Worm (Caenorhabditis elegans) whole organism, L3 larva: ENCODE results near the gene ptrg-1.
A peak's percentile ranks its signal among the peaks of the same experiment; 100 is the strongest.

Experiments used
- R02D3.7 ChIP-seq: fragments of 150-350 bp; optimal IDR thresholded peaks from 2 replicates; lab custom pipeline; 2014; ENCODE audit warnings: missing biosample characterization, missing genetic modification characterization
- ZK546.5 ChIP-seq: sonication (generic microtip); optimal IDR thresholded peaks from 2 replicates; lab custom pipeline; 2017; ENCODE audit warnings: missing biosample characterization, missing genetic modification characterization
- aly-2 ChIP-seq: fragments of 150-350 bp; optimal IDR thresholded peaks from 2 replicates; lab custom pipeline; 2014; ENCODE audit warnings: missing biosample characterization, missing genetic modification characterization
- ama-1 ChIP-seq: fragments of 150-350 bp; optimal IDR thresholded peaks from 2 replicates; lab custom pipeline; 2018
- ceh-16 ChIP-seq: sonication (generic microtip); optimal IDR thresholded peaks from 2 replicates; lab custom pipeline; 2017; ENCODE audit warnings: missing biosample characterization, missing genetic modification characterization
- ceh-28 ChIP-seq: fragments of 150-350 bp; optimal IDR thresholded peaks from 2 replicates; lab custom pipeline; 2014; ENCODE audit warnings: missing biosample characterization, missing genetic modification reagents, missing genetic modification characterization
- ceh-82 ChIP-seq: fragments of 150-350 bp; optimal IDR thresholded peaks from 2 replicates; lab custom pipeline; 2014; ENCODE audit warnings: missing biosample characterization, missing genetic modification characterization
- ceh-9 ChIP-seq: sonication (generic microtip); optimal IDR thresholded peaks from 2 replicates; lab custom pipeline; 2018; ENCODE audit warnings: missing biosample characterization, missing genetic modification characterization
- daf-12 ChIP-seq: fragments of 150-350 bp; optimal IDR thresholded peaks from 2 replicates; lab custom pipeline; 2014; ENCODE audit warnings: missing biosample characterization, missing genetic modification reagents, missing genetic modification characterization
- egl-27 ChIP-seq: sonication (generic microtip); optimal IDR thresholded peaks from 4 replicates; lab custom pipeline; 2017; ENCODE audit warnings: missing biosample characterization, missing genetic modification reagents, missing genetic modification characterization
- egl-5 ChIP-seq: fragments of 150-350 bp; optimal IDR thresholded peaks from 2 replicates; lab custom pipeline; 2017; ENCODE audit warnings: missing biosample characterization, missing genetic modification reagents, missing genetic modification characterization, inconsistent platforms
- elt-1 ChIP-seq: fragments of 150-350 bp; optimal IDR thresholded peaks from 2 replicates; lab custom pipeline; 2014; ENCODE audit warnings: missing biosample characterization, missing genetic modification characterization
- elt-2 ChIP-seq: sonication (generic microtip); optimal IDR thresholded peaks from 2 replicates; lab custom pipeline; 2016; ENCODE audit warnings: missing genetic modification reagents, mild to moderate bottlenecking, missing genetic modification characterization, missing compliant biosample characterization
- elt-3 ChIP-seq, 3 experiments: fragments of 150-350 bp in 1 of 3; sonication (generic microtip) in 2 of 3; optimal IDR thresholded peaks; 2 replicates in 2 of 3; 4 replicates in 1 of 3; lab custom pipeline; 2014 to 2017; ENCODE audit warnings: missing biosample characterization in 3 of 3, missing genetic modification characterization in 3 of 3
- eor-1 ChIP-seq, 2 experiments: fragments of 150-350 bp; optimal IDR thresholded peaks; 2 replicates each; lab custom pipeline; 2014 to 2018; ENCODE audit warnings: missing biosample characterization in 2 of 2, missing genetic modification characterization in 2 of 2
- fkh-10 ChIP-seq: sonication (generic microtip); optimal IDR thresholded peaks from 2 replicates; lab custom pipeline; 2017; ENCODE audit warnings: missing biosample characterization, missing genetic modification reagents, missing genetic modification characterization
- fkh-2 ChIP-seq: fragments of 150-350 bp; optimal IDR thresholded peaks from 2 replicates; lab custom pipeline; 2014; ENCODE audit warnings: missing biosample characterization, missing genetic modification reagents, missing genetic modification characterization
- fos-1 ChIP-seq: fragments of 150-350 bp; optimal IDR thresholded peaks from 2 replicates; lab custom pipeline; 2014; ENCODE audit warnings: missing biosample characterization, missing genetic modification characterization
- hmg-11 ChIP-seq: sonication (generic microtip); optimal IDR thresholded peaks from 2 replicates; lab custom pipeline; 2016; ENCODE audit warnings: missing genetic modification characterization, missing compliant biosample characterization
- jun-1 ChIP-seq: fragments of 150-350 bp; optimal IDR thresholded peaks from 2 replicates; lab custom pipeline; 2014; ENCODE audit warnings: missing biosample characterization, missing genetic modification reagents, missing genetic modification characterization
- lin-15B ChIP-seq: fragments of 150-350 bp; optimal IDR thresholded peaks from 2 replicates; lab custom pipeline; 2014; ENCODE audit warnings: missing biosample characterization, missing genetic modification characterization
- lin-39 ChIP-seq: fragments of 150-350 bp; optimal IDR thresholded peaks from 2 replicates; lab custom pipeline; 2018; ENCODE audit warnings: missing biosample characterization, missing genetic modification reagents, missing genetic modification characterization
- lsy-12 ChIP-seq: sonication (generic microtip); optimal IDR thresholded peaks from 2 replicates; lab custom pipeline; 2016; ENCODE audit warnings: mild to moderate bottlenecking, missing genetic modification characterization, missing compliant biosample characterization
- mdl-1 ChIP-seq: fragments of 150-350 bp; optimal IDR thresholded peaks from 2 replicates; lab custom pipeline; 2014; ENCODE audit warnings: missing biosample characterization, missing genetic modification characterization
- mml-1 ChIP-seq: fragments of 150-350 bp; sonication (generic microtip); optimal IDR thresholded peaks from 3 replicates; lab custom pipeline; 2014; ENCODE audit warnings: missing biosample characterization, missing genetic modification characterization
- nfya-1 ChIP-seq: sonication (generic microtip); optimal IDR thresholded peaks from 2 replicates; lab custom pipeline; 2017; ENCODE audit warnings: missing genetic modification characterization, mild to moderate bottlenecking, missing compliant biosample characterization, antibody characterized with exemption, moderate library complexity; ENCODE audit not compliant: insufficient read depth
- nhr-11 ChIP-seq: fragments of 150-350 bp; optimal IDR thresholded peaks from 2 replicates; lab custom pipeline; 2014; ENCODE audit warnings: missing biosample characterization, missing genetic modification characterization
- nhr-12 ChIP-seq: fragments of 150-350 bp; optimal IDR thresholded peaks from 2 replicates; lab custom pipeline; 2014; ENCODE audit warnings: missing biosample characterization, missing genetic modification characterization
- nhr-23 ChIP-seq: fragments of 150-350 bp; optimal IDR thresholded peaks from 2 replicates; lab custom pipeline; 2014; ENCODE audit warnings: missing biosample characterization, missing genetic modification reagents, missing genetic modification characterization
- nhr-237 ChIP-seq: fragments of 150-350 bp; optimal IDR thresholded peaks from 2 replicates; lab custom pipeline; 2014; ENCODE audit warnings: missing biosample characterization, missing genetic modification characterization
- nhr-25 ChIP-seq: sonication (generic microtip); optimal IDR thresholded peaks from 2 replicates; lab custom pipeline; 2017; ENCODE audit warnings: missing biosample characterization, missing genetic modification characterization
- nhr-28 ChIP-seq: fragments of 150-350 bp; optimal IDR thresholded peaks from 2 replicates; lab custom pipeline; 2014; ENCODE audit warnings: missing biosample characterization, missing genetic modification characterization
- nhr-43 ChIP-seq: sonication (generic microtip); optimal IDR thresholded peaks from 2 replicates; lab custom pipeline; 2016; ENCODE audit warnings: mild to moderate bottlenecking, missing genetic modification characterization, missing compliant biosample characterization; ENCODE audit not compliant: poor library complexity, severe bottlenecking
- nhr-67 ChIP-seq: fragments of 150-350 bp; optimal IDR thresholded peaks from 2 replicates; lab custom pipeline; 2014; ENCODE audit warnings: missing biosample characterization, missing genetic modification characterization
- nhr-76 ChIP-seq: fragments of 150-350 bp; sonication (generic microtip); optimal IDR thresholded peaks from 5 replicates; lab custom pipeline; 2014; ENCODE audit warnings: missing biosample characterization, missing genetic modification characterization
- nhr-77 ChIP-seq: fragments of 150-350 bp; optimal IDR thresholded peaks from 2 replicates; lab custom pipeline; 2014; ENCODE audit warnings: missing biosample characterization, missing genetic modification characterization
- pha-4 ChIP-seq: fragments of 150-350 bp; optimal IDR thresholded peaks from 2 replicates; lab custom pipeline; 2014; ENCODE audit warnings: missing biosample characterization, missing genetic modification reagents, missing genetic modification characterization
- pqm-1 ChIP-seq: fragments of 150-350 bp; optimal IDR thresholded peaks from 2 replicates; lab custom pipeline; 2017; ENCODE audit warnings: missing biosample characterization, missing genetic modification characterization, inconsistent platforms
- sea-2 ChIP-seq: fragments of 150-350 bp; sonication (generic microtip); optimal IDR thresholded peaks from 4 replicates; lab custom pipeline; 2014; ENCODE audit warnings: missing biosample characterization, missing genetic modification reagents, missing genetic modification characterization
- skn-1 ChIP-seq: fragments of 150-350 bp; optimal IDR thresholded peaks from 2 replicates; lab custom pipeline; 2014; ENCODE audit warnings: missing biosample characterization, missing genetic modification characterization
- snpc-4 ChIP-seq: fragments of 150-350 bp; optimal IDR thresholded peaks from 2 replicates; lab custom pipeline; 2014; ENCODE audit warnings: missing biosample characterization, missing genetic modification characterization
- tbx-2 ChIP-seq: sonication (generic microtip); optimal IDR thresholded peaks from 2 replicates; lab custom pipeline; 2016; ENCODE audit warnings: mild to moderate bottlenecking, missing genetic modification characterization, missing compliant biosample characterization
- unc-39 ChIP-seq: sonication (generic microtip); optimal IDR thresholded peaks from 4 replicates; lab custom pipeline; 2017; ENCODE audit warnings: missing biosample characterization, missing genetic modification characterization
- unc-62 ChIP-seq: fragments of 150-350 bp; sonication (generic microtip); optimal IDR thresholded peaks from 4 replicates; lab custom pipeline; 2014; ENCODE audit warnings: missing biosample characterization, missing genetic modification reagents, missing genetic modification characterization
- zag-1 ChIP-seq: fragments of 150-350 bp; optimal IDR thresholded peaks from 2 replicates; lab custom pipeline; 2014; ENCODE audit warnings: missing biosample characterization, missing genetic modification characterization
- ztf-11 ChIP-seq: fragments of 150-350 bp; optimal IDR thresholded peaks from 2 replicates; lab custom pipeline; 2014; ENCODE audit warnings: missing biosample characterization, missing genetic modification characterization
- ztf-4 ChIP-seq: fragments of 150-350 bp; optimal IDR thresholded peaks from 2 replicates; lab custom pipeline; 2014; ENCODE audit warnings: missing biosample characterization, missing genetic modification characterization

ptrg-1 gene

DNA sequence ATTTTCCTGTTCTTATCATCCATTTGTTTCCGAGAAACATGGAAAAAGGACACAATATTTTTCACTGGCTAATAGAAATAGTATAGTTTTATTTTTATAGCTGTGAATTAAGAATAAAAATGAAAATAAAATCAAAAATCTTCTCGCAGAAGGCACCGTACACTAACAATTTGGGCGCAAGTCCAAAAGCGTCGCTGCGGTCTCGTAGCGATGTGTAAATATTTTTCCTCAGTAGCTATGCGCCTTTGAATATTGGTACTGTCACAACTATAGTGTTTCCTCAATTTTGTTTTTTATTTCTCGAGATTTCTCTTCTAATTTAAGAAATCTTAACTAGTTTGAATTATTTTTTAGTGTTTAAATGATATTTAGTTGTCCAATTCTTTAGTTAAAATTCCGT lies 37.2 kb downstream of the ptrg-1 start:
- TF ChIP-seq sea-2 (GFP tag; lab: Kevin White, UChicago) = no peak
- no peak for TF ChIP-seq R02D3.7 (tag; lab: Kevin White, UChicago)
- TF ChIP-seq, all 47 proteins: peak for 0

- no peak for TF ChIP-seq skn-1
- no peak for TF ChIP-seq ceh-9 (tag; lab: Kevin White, UChicago)
- no peak for TF ChIP-seq egl-5
- TF ChIP-seq ceh-16 (tag; lab: Kevin White, UChicago) = no peak
- TF ChIP-seq ztf-11 = no peak
- no peak for TF ChIP-seq snpc-4 (tag; lab: Kevin White, UChicago)
- TF ChIP-seq hmg-11 = no peak
- no peak for TF ChIP-seq pha-4
- TF ChIP-seq nhr-28 (tag; lab: Kevin White, UChicago) = no peak
- TF ChIP-seq jun-1 (tag; lab: Kevin White, UChicago) = no peak
- no peak for TF ChIP-seq nhr-11
Observed at ce11 chrIV:10155475-10155874, 38.8 kb downstream of the ptrg-1 start, which contains the start of gene ttr-54. Gene ttr-54 (plus strand): TSS chrIV:10155775.

ce11 chrIV:10153479-10153878 lies 40.8 kb downstream of the ptrg-1 start:
- TF ChIP-seq fkh-2 (tag; lab: Kevin White, UChicago) (no peak), tbx-2 (tag; lab: Kevin White, UChicago) (no peak), ztf-4 (tag; lab: Kevin White, UChicago) (no peak), lsy-12 (no peak), nhr-11 (no peak), elt-1 (tag; lab: Kevin White, UChicago) (no peak), lin-39 (tag; lab: Kevin White, UChicago) (no peak)
- TF ChIP-seq, all 47 proteins: peak for 0

DNA sequence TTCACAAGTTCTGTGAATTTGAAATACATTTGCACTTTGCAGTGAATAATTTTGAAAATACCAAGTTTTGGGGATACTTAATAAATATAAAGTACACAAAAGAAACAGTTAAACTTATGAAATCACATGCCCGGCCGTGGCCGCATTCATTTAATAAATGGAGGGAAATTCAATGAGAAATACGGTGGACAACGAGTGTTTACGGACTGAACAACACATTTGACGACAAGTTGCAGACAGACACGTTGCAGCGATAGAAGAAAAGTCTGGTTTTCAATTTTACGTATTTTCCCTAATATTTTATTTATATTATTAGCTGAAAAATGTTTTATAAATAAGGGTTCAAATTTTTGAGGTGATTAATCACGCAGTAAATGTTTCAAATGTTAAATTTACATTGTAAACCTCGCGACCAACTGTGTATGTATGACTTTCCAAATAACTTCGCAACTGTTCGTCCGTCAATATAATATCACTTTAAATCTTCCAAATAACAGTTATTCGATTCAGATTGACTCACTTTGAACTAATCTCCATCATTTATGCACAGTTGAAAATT lies 42.7 kb downstream of the ptrg-1 start, which contains the start of gene copg-1:
Gene copg-1, plus strand, starts transcription at position 509 of the 559 bp plus-strand sequence.
- TF ChIP-seq hmg-11 (peak; percentile 75), elt-3 (tag; optimal IDR thresholded peaks at IDR 0.05; lab: Kevin White, UChicago) (no peak), ZK546.5 (tag; lab: Kevin White, UChicago) (no peak), pqm-1 (peak; percentile 19), elt-1 (tag; lab: Kevin White, UChicago) (no peak), sea-2 (GFP tag; lab: Kevin White, UChicago) (no peak), ztf-11 (no peak), pha-4 (peak; percentile 66), nhr-76 (tag; lab: Kevin White, UChicago) (no peak), nhr-67 (no peak), mdl-1 (tag; lab: Kevin White, UChicago) (no peak), lin-39 (tag; lab: Kevin White, UChicago) (no peak), skn-1 (no peak), ceh-16 (tag; lab: Kevin White, UChicago) (no peak), nhr-23 (tag; lab: Kevin White, UChicago) (peak; percentile 63), unc-39 (tag; lab: Kevin White, UChicago) (no peak), nfya-1 (tag; lab: Kevin White, UChicago) (peak; percentile 77), fkh-10 (no peak), elt-2 (tag; lab: Kevin White, UChicago) (no peak), nhr-43 (tag; lab: Kevin White, UChicago) (peak; percentile 31), ceh-82 (tag; lab: Kevin White, UChicago) (no peak), egl-27 (tag; lab: Kevin White, UChicago) (no peak), nhr-237 (tag; lab: Kevin White, UChicago) (no peak), zag-1 (tag; lab: Kevin White, UChicago) (no peak), ceh-9 (tag; lab: Kevin White, UChicago) (no peak), lsy-12 (no peak), nhr-12 (tag; lab: Kevin White, UChicago) (no peak), daf-12 (tag; lab: Kevin White, UChicago) (no peak), ama-1 (no peak), R02D3.7 (tag; lab: Kevin White, UChicago) (no peak), ceh-28 (tag; lab: Kevin White, UChicago) (no peak), nhr-77 (no peak), lin-15B (tag; lab: Kevin White, UChicago) (peak; percentile 43), mml-1 (tag; lab: Kevin White, UChicago) (no peak), nhr-28 (tag; lab: Kevin White, UChicago) (no peak), fos-1 (tag; lab: Kevin White, UChicago) (no peak), fkh-2 (tag; lab: Kevin White, UChicago) (no peak), unc-62 (GFP tag; lab: Kevin White, UChicago) (no peak), nhr-11 (no peak), aly-2 (tag; lab: Kevin White, UChicago) (no peak), jun-1 (tag; lab: Kevin White, UChicago) (no peak), eor-1 (tag; optimal IDR thresholded peaks at IDR 0.05; lab: Kevin White, UChicago) (no peak), nhr-25 (peak; percentile 4)
